Worm (Caenorhabditis elegans) whole organism, young adult: ENCODE measurements around the gene trx-2.

Experiments used
- dox-1 ChIP-seq: fragments of 200-800 bp; sonication (Bioruptor generic); IDR thresholded peaks from 2 replicates; pipeline ENCODE4 v1.3.6; 2022; ENCODE audit warnings: missing genetic modification reagents, missing genetic modification characterization, missing compliant biosample characterization
- lin-35 ChIP-seq, 3 experiments: fragments of 150-350 bp in 2 of 3; sonication (generic microtip) in 1 of 3; optimal IDR thresholded peaks; 2 replicates each; lab custom pipeline; 2014 to 2018; ENCODE audit warnings: missing biosample characterization in 3 of 3, missing genetic modification characterization in 3 of 3, missing genetic modification reagents in 3 of 3
- tbx-9 ChIP-seq: sonication (generic microtip); optimal IDR thresholded peaks from 2 replicates; lab custom pipeline; 2016; ENCODE audit warnings: borderline replicate concordance, missing genetic modification characterization, inconsistent platforms, missing compliant biosample characterization

DNA sequence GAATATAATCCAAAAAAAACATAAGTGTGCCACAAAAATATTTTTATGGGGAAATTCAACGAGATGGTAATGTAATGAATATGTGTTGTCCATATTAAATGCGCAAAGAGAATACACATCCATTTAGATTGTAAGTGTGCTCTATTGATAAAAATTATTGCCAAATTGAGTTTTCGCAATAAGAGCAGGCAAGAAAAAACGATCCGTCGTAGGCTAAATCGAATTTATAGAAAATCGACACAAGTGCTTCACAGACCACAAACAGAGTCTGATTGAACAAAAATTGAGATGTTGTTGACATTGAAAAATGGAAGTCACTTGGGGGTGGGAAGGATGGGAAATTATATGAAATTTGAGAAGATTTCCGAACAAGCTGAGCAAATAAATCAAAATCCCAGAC lies 49.5 kb upstream of the trx-2 start:
- TF ChIP-seq tbx-9 (tag; lab: Kevin White, UChicago), result no peak
- TF ChIP-seq dox-1, result no peak
- no peak for TF ChIP-seq lin-35 (GFP tag; optimal IDR thresholded peaks at IDR 0.05; lab: Kevin White, UChicago)
